Worm (Caenorhabditis elegans) whole organism, L2 larva: ENCODE data around the gene Y70C5C.1.

Source experiments
- ZK546.5 ChIP-seq: sonication (generic microtip); optimal IDR thresholded peaks from 2 replicates; lab custom pipeline; 2017; ENCODE audit warnings: missing biosample characterization, missing genetic modification characterization
- alr-1 ChIP-seq: fragments of 150-350 bp; optimal IDR thresholded peaks from 2 replicates; lab custom pipeline; 2014; ENCODE audit warnings: missing biosample characterization, missing genetic modification characterization
- blmp-1 ChIP-seq: sonication (generic microtip); optimal IDR thresholded peaks from 2 replicates; lab custom pipeline; 2017; ENCODE audit warnings: missing genetic modification characterization, mild to moderate bottlenecking, missing compliant biosample characterization, antibody characterized with exemption, moderate library complexity; ENCODE audit not compliant: insufficient read depth
- elt-3 ChIP-seq: sonication (generic microtip); optimal IDR thresholded peaks from 2 replicates; lab custom pipeline; 2017; ENCODE audit warnings: missing biosample characterization, missing genetic modification characterization
- fos-1 ChIP-seq: fragments of 150-350 bp; optimal IDR thresholded peaks from 2 replicates; lab custom pipeline; 2014; ENCODE audit warnings: missing biosample characterization, missing genetic modification characterization
- lin-13 ChIP-seq: fragments of 150-350 bp; optimal IDR thresholded peaks from 2 replicates; lab custom pipeline; 2014; ENCODE audit warnings: missing biosample characterization, missing genetic modification reagents, missing genetic modification characterization
- lin-39 ChIP-seq: fragments of 150-350 bp; optimal IDR thresholded peaks from 2 replicates; lab custom pipeline; 2014; ENCODE audit warnings: missing biosample characterization, missing genetic modification reagents, missing genetic modification characterization
- mdl-1 ChIP-seq, 2 experiments: fragments of 150-350 bp in 1 of 2; sonication (generic microtip) in 1 of 2; optimal IDR thresholded peaks; 2 replicates each; lab custom pipeline; 2017; ENCODE audit warnings: missing biosample characterization in 2 of 2, missing genetic modification characterization in 2 of 2
- nhr-237 ChIP-seq: fragments of 150-350 bp; optimal IDR thresholded peaks from 2 replicates; lab custom pipeline; 2014; ENCODE audit warnings: missing biosample characterization, missing genetic modification characterization
- sma-9 ChIP-seq, 2 experiments: fragments of 150-350 bp in 1 of 2; sonication (generic microtip) in 1 of 2; optimal IDR thresholded peaks; 2 replicates each; lab custom pipeline; 2014 to 2016; ENCODE audit warnings: missing genetic modification characterization in 2 of 2, mild to moderate bottlenecking in 1 of 2, missing biosample characterization in 1 of 2, missing compliant biosample characterization in 1 of 2, missing genetic modification reagents in 1 of 2, moderate library complexity in 1 of 2
- unc-62 ChIP-seq: fragments of 150-350 bp; optimal IDR thresholded peaks from 2 replicates; lab custom pipeline; 2014; ENCODE audit warnings: missing biosample characterization, missing genetic modification reagents, missing genetic modification characterization

DNA sequence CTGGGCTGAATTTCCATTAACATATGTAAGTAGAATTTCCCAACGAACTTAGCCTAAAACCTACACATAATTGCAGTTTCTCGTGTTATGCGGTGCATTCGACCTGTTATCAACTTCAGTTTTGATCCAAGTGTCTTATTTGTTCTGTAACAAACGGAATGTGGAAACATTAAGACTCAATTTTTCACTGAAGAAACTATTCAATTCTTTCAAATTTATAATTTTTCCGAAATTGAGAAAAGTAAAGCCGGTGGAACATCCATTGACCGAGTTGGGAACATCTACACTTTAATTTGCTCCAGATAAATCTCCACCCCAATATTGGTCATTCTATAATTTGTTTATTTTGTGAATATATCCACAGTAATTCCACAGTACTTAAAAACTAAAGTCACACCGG, 25.6 kb upstream of the Y70C5C.1 start:
- TF ChIP-seq mdl-1 (tag; optimal IDR thresholded peaks at IDR 0.05; lab: Kevin White, UChicago) (no peak), lin-13 (GFP tag; lab: Kevin White, UChicago) (no peak), fos-1 (tag; lab: Kevin White, UChicago) (no peak), nhr-237 (tag; lab: Kevin White, UChicago) (no peak), unc-62 (GFP tag; lab: Kevin White, UChicago) (no peak), blmp-1 (tag; lab: Kevin White, UChicago) (no peak), alr-1 (no peak), sma-9 (GFP tag; optimal IDR thresholded peaks at IDR 0.05; lab: Kevin White, UChicago) (no peak), sma-9 (tag; optimal IDR thresholded peaks at IDR 0.05; lab: Kevin White, UChicago) (no peak), elt-3 (no peak), lin-39 (no peak), ZK546.5 (tag; lab: Kevin White, UChicago) (no peak)
